Worm (Caenorhabditis elegans) whole organism, dauer: ENCODE measurements around the gene F22B5.10.
"Not testable (repeated sequence)": the region's sequence is repeated elsewhere in the genome, so short reads cannot be mapped to it uniquely, and the experiment has no call there.

Source experiments
- unc-62 ChIP-seq: sonication (generic microtip); optimal IDR thresholded peaks from 2 replicates; lab custom pipeline; 2017; ENCODE audit warnings: missing biosample characterization, missing genetic modification reagents, missing genetic modification characterization

Gene F22B5.10

ce11 chrII:8466874-8467273 lies at the start of gene F22B5.10:
TSS of gene F22B5.10 (plus strand) at chrII:8467174.
- no peak for TF ChIP-seq unc-62 (GFP tag; lab: Kevin White, UChicago)

ce11 chrII:8419015-8419414 lies 48.0 kb upstream of the F22B5.10 start:
- no peak for TF ChIP-seq unc-62 (GFP tag; lab: Kevin White, UChicago)

DNA sequence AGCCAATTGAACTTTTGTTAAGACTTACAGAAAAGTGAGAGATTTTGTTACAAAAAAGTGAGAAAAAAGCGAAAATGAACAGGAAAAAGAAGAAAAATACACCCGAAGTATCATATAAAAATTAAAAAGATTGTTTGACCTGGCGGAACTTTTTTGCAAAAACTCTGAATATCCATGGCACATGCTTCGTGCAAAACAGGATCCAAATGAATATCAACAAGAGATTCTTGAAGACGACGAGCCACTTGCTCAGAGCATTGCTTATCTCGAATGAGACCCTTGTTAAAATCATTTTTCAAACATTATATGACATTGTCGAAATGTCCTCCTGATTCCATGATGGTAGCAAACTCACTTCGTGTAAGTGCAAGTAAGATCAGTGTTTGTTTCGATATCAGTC lies 47.2 kb upstream of the F22B5.10 start, which contains the start of gene F14E5.8:
TSS of gene F14E5.8 (plus strand) at position 301 of the 400 bp plus-strand sequence.
- not testable (repeated sequence) for TF ChIP-seq unc-62 (GFP tag; lab: Kevin White, UChicago)

- no peak for TF ChIP-seq unc-62 (GFP tag; lab: Kevin White, UChicago)
Measured at ce11 chrII:8420775-8421388, 46.1 kb upstream of the F22B5.10 start.

ce11 chrII:8428758-8428946 lies 38.3 kb upstream of the F22B5.10 start, which contains the start of gene F14E5.2:
TSS of gene F14E5.2 (minus strand) at chrII:8428858.
- TF ChIP-seq unc-62 (GFP tag; lab: Kevin White, UChicago): no peak

DNA sequence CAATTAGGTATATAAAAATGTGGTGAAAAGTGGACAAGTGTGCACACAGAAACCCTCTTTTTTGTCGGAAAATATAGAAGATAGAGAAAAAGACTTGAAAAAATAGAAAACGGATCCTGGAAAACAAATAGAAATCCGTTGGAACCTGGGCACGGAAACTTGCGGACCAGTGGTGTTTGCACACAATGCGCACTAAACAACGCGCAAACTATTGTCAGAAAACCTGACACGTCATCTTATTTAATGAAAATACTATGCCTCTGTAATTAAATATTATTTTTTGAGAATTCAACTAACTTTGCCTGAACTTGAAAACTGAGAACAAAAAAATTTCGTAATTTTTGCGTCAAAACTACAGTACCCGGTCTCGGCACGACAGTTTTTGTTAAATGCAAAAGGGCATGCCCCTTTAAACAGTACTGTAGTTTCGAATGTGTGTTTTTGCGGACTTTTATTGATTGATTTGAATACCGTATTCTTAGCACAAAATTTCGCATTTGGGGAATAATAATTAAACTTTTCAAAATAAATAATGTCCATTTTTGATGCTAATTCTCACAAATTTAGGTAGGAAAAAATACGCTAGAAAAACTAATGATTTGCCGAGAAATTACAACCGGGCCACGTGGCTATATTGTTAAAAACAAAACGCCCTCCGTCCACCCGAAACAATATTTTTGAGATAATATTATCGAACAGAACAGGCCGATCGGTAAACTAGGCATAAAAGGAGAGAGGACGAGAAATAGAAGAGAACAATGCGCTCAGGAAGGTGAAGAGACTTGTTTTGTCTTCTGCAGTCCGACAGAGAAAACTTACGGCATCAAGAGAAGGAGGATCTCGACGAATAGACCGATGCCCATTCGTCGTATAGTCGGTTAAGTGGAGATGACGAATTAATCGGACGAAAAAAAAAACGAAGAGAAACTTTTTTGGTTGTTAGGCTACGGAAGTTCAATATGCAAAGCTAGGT lies 37.7 kb upstream of the F22B5.10 start:
- TF ChIP-seq unc-62 (GFP tag; lab: Kevin White, UChicago): no peak

DNA sequence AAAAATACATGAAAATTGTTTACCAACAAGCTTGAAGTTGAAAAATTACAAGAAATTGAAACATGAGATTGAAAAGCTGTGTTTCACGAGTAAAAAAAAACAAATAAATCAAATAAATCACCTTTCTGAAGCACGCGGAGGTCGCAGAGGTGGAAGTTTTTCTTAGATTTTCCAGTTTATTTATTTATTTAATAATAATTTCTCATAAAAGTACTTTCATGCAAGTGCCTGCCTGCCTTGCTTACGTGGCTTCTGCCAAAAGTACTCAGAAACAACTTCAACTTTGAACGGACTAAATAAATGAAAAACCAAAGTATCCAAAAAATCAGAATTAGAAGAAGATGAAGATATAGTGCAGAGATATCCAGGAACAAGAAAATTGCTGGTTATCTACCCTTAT lies 35.0 kb upstream of the F22B5.10 start, which contains the start of gene acp-2:
TSS of gene acp-2 (minus strand) at position 101 of the 400 bp plus-strand sequence.
- no peak for TF ChIP-seq unc-62 (GFP tag; lab: Kevin White, UChicago)

DNA sequence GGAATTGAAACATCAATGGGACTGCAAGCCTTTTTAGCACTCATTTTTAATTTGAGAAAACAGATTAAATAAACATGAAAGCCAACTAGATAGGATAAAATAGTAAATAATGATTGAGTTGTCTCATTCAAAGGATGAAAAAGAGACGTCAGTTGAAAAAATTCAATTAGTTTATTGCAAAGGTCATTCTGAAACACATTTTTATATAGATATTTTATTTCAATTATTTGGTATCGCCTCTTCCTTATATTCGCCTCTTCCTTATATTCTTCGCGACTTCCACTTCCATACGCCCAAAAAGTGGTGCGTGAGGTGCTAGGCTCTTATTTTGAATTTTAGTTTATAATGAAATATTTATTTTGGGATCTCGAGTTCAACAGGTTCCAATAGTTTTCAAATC lies 32.0 kb upstream of the F22B5.10 start, which contains the start of gene acp-4:
TSS of gene acp-4 (minus strand) at position 101 of the 400 bp plus-strand sequence.
- no peak for TF ChIP-seq unc-62 (GFP tag; lab: Kevin White, UChicago)

DNA sequence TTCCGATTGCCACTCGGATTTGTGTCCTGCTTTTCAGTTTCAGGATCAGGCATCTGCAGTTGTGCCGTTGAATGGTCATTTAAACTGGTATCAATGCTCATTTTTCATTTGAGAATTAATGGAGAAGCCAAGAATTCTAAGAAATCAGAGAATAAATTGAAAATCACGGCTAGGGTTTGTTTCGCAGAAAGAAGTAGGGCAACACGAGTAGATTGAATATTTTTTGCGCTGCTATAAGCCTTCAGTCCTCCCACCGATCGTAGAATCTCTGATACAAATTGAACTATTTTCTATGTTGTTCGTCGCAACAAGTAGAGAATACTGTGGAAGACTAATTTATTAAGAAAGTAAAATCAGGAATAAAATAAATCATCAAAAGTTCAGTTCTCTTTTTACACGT lies 29.9 kb upstream of the F22B5.10 start, which contains the start of gene acp-3:
TSS of gene acp-3 (minus strand) at position 101 of the 400 bp plus-strand sequence.
- TF ChIP-seq unc-62 (GFP tag; lab: Kevin White, UChicago): no peak

- TF ChIP-seq unc-62 (GFP tag; lab: Kevin White, UChicago): no peak
Measured at ce11 chrII:8438791-8439287, 28.1 kb upstream of the F22B5.10 start, which contains the start of gene lips-10. TSS of gene lips-10 (plus strand) at chrII:8439168.

DNA sequence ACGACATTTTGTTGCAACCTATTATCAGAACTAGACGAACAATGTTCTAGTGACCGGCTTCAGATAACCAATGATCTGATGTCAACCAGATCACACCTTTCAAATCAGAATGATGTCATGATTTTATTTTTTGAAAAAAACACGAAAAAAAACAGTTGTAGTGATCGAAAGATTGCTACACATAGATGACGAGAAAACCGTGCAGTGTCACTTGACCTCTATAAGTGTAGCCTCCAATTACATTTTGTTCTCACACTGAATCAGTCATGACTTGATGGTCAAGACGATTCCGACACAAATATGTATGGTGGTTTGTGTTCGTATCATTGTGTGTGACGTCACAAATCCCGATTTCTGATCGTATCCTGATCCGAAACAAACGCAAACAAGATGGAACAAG lies 26.9 kb upstream of the F22B5.10 start:
- no peak for TF ChIP-seq unc-62 (GFP tag; lab: Kevin White, UChicago)

ce11 chrII:8440792-8441191 lies 26.2 kb upstream of the F22B5.10 start:
- no peak for TF ChIP-seq unc-62 (GFP tag; lab: Kevin White, UChicago)

DNA sequence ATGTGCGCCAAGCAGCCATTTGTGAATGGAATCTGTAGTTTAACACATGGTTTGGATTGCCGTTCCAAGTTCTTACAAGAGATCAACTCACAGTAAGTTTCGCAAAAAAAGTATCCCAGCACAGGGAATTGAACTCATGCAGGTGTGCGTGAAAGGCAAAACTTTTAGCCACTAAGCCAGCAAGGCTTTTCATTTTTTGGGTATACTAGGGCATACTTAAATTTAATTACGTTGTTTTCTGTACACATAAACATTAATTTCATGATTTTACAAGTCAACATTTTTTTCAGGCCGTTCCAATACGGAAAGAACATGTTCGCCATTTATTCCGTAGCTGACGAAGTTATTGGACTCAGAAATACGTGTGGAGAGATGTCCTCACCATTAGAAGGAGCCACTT lies 25.5 kb upstream of the F22B5.10 start:
- TF ChIP-seq unc-62 (GFP tag; lab: Kevin White, UChicago): no peak

DNA sequence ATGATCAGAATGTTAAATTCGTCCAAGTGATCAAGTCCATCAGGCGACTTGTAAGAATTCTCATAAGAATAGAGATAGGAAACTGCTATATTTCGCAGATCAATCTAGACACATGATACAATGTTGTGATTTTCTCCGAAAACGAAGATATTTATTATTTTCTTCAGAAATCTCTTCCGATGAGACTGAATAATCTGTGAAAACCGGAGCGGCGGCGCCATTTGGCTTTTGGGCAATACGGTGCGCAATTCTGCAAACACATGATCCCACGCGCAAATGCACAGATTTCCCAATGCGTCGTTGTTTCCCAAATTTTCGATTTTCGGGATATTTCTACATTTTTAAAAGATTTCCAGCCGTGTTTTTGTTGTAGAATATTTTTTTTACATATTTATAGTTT lies 24.8 kb upstream of the F22B5.10 start:
- TF ChIP-seq unc-62 (GFP tag; lab: Kevin White, UChicago): no peak

DNA sequence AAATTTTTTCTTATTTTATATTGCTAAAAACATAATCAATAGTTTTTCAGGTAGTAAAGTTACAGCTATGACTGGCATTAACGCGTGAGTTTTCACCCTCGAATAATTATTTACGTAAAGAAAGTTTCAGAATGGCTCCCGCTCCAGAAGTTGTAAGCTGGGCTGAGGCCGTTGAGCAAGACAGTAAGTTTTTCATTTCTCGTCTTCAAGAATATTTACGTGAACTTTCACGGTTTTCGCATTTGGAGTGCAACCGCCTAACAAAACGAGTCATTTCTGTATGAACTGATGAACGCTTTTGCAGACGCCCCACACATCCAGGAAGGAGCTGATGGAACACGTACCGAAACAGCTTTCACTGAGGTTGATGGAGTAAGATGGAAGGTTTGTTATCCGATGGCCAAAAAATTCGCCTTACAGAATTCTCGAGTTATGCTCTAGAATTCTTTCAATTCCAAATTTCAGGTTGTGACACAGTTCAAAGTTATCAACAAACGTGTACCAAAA lies 24.2 kb upstream of the F22B5.10 start, which contains the start of gene eif-3.G:
TSS of gene eif-3.G (plus strand) at position 51 of the 507 bp plus-strand sequence.
- no peak for TF ChIP-seq unc-62 (GFP tag; lab: Kevin White, UChicago)

DNA sequence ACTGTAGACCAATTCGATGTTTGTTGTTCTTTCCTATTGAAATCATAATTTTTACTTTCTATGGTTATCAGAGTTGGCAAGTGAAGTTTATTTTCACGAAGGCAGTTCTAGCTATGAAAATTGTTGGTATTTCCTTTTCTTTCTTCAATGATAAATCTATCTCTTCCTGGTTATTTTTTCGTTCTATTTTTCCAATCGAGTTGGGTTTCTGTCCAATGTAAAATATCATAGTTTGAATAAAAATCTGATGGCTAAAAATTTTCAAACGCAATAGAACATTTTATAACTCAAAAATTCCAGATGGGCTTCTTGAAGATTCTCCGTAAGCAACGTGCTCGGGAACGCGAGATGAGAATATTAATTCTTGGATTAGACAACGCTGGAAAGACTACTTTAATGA lies 23.0 kb upstream of the F22B5.10 start, which contains the start of gene evl-20:
TSS of gene evl-20 (plus strand) at position 301 of the 400 bp plus-strand sequence.
- no peak for TF ChIP-seq unc-62 (GFP tag; lab: Kevin White, UChicago)
